Worm (Caenorhabditis elegans) whole organism, early embryonic: ENCODE measurements around the gene mam-4.

ENCODE experiments used
- ama-1 ChIP-seq: fragments of 150-350 bp; optimal IDR thresholded peaks from 2 replicates; lab custom pipeline; 2014
- ceh-13 ChIP-seq: fragments of 200-800 bp; sonication (Bioruptor generic); optimal IDR thresholded peaks from 2 replicates; lab custom pipeline; 2018; ENCODE audit warnings: mild to moderate bottlenecking, missing genetic modification characterization, missing compliant biosample characterization
- ets-7 ChIP-seq: sonication (generic microtip); optimal IDR thresholded peaks from 2 replicates; lab custom pipeline; 2016; ENCODE audit warnings: missing genotype, missing genetic modification characterization, missing compliant biosample characterization
- flt-1 ChIP-seq: fragments of 200-800 bp; sonication (Bioruptor generic); IDR thresholded peaks from 2 replicates; pipeline ENCODE4 v1.3.6; 2022; ENCODE audit warnings: missing genetic modification characterization, missing compliant biosample characterization
- sea-1 ChIP-seq: fragments of 200-800 bp; sonication (Bioruptor generic); conservative IDR thresholded peaks from 2 replicates; pipeline ENCODE4 v1.3.6; 2022; ENCODE audit warnings: missing genetic modification characterization, missing compliant biosample characterization
- tbx-11 ChIP-seq: fragments of 200-800 bp; sonication (Bioruptor generic); IDR thresholded peaks from 2 replicates; pipeline ENCODE4 v1.3.6; 2022; ENCODE audit warnings: missing genetic modification characterization, missing compliant biosample characterization

- no peak for TF ChIP-seq ama-1
- TF ChIP-seq flt-1: no peak
- no peak for TF ChIP-seq ceh-13
- no peak for TF ChIP-seq tbx-11 (GFP tag; lab: Robert Waterston, UW)
- TF ChIP-seq sea-1 (GFP tag; lab: Robert Waterston, UW): no peak
- TF ChIP-seq ets-7 (tag; lab: Kevin White, UChicago): no peak
Measured at ce11 chrV:11200316-11200715, 47.6 kb upstream of the mam-4 start, which contains the start of gene K10D6.3.
